Worm (Caenorhabditis elegans): Measurements from ENCODE around the gene utx-1.
A peak's percentile ranks its signal among the peaks of the same experiment; 100 is the strongest.

utx-1 gene

DNA sequence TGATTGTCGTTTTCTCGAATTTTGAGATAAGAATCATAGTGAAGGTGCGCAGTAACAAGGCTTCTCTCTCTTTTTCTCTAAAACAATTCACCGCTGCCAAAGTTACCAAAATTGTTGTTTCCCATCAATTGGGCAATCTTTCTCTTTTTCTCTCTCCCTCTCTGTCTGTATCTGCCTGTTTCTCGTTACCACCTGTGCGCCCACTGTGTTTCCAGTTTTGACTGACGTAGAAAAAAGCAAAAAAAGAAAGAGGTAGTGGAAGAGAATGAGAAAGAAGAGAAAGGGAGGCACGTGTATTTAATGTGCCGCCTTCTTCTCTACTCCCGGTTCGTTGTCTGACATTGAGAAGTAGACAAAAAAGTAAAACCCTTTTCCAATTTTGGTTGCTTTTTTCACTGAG is 6.8 kb upstream of the utx-1 start (continued):
- TF ChIP-seq mdl-1 (tag; optimal IDR thresholded peaks at IDR 0.05) (peak; percentile 54 to 95), sdz-12 (GFP tag; optimal IDR thresholded peaks at IDR 0.05) (no peak), mxl-3 (GFP tag; optimal IDR thresholded peaks at IDR 0.05) (peak; percentile 97), unc-62 (GFP tag; optimal IDR thresholded peaks at IDR 0.05 in 1 of 2) (no peak), unc-62 (tag; optimal IDR thresholded peaks at IDR 0.05) (no peak), duxl-1 (tag; optimal IDR thresholded peaks at IDR 0.05; ENCODE audit: poor library complexity) (no peak), hmg-1.1 (GFP tag; IDR thresholded peaks at IDR 0.05) (peak; percentile 47; the same call in 1 of the 2 replicates), nhr-6 (tag; optimal IDR thresholded peaks at IDR 0.05) (peak; percentile 78)

DNA sequence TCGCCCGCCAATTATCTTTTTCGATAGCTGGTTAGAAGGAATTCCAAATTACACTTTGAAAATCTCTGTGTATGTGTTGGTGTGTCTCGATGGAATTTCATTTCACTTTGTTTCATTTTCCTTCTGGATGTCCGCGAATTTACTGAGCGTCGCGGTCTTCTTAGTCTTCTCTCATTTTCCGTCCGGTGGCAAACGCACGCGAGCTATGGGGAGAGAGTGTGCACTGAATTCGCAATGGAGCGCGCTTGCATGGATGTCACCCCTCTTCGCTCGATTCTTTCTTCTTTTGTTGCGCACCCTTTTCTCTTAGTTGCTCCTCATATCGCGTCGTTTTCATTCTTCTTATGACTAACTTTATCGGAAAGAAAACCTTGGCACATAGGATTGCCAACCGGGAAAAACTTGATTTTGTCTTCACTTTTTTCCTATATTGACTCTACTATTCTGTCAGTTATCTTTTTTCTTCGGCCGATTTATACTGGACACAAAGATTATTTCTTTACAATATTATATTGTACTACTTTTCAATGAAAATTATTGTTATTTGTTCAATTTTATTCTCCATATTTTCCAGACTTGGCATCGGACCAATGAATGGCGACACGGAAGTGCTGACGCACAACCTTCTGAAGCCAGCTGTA is 5.1 kb upstream of the utx-1 start, which contains the start of gene dhhc-14:
TSS of gene dhhc-14 (plus strand) at position 591 of the 641 bp plus-strand sequence.
- TF ChIP-seq ces-1 (GFP tag; optimal IDR thresholded peaks at IDR 0.05) (peak; percentile 12), nhr-48 (tag; optimal IDR thresholded peaks at IDR 0.05) (no peak), F10B5.3 (tag; optimal IDR thresholded peaks at IDR 0.05) (no peak), F49E8.2 (tag; optimal IDR thresholded peaks at IDR 0.05; ENCODE audit: borderline replicate concordance) (no peak), unc-39 (tag; optimal IDR thresholded peaks at IDR 0.05) (no peak), dve-1 (tag; optimal IDR thresholded peaks at IDR 0.05; ENCODE audit: insufficient read depth) (peak; percentile 41), F37D6.2 (tag; optimal IDR thresholded peaks at IDR 0.05) (peak; percentile 5), hlh-30 (tag; optimal IDR thresholded peaks at IDR 0.05; ENCODE audit: insufficient read depth) (peak; percentile 58), egl-43 (GFP tag; IDR thresholded peaks at IDR 0.05) (no peak), nhr-6 (tag; optimal IDR thresholded peaks at IDR 0.05) (peak; percentile 53), ceh-44 (GFP tag; IDR thresholded peaks at IDR 0.05) (no peak), lim-7 (GFP tag; IDR thresholded peaks at IDR 0.05) (no peak), D1046.2 (GFP tag; IDR thresholded peaks at IDR 0.05) (no peak), hmg-1.1 (GFP tag; IDR thresholded peaks at IDR 0.05) (peak; percentile 63), egl-27 (tag; optimal IDR thresholded peaks at IDR 0.05) (no peak), gei-8 (GFP tag; optimal IDR thresholded peaks at IDR 0.05) (no peak), fkh-10 (GFP tag; optimal IDR thresholded peaks at IDR 0.05) (peak; percentile 1), nhr-76 (tag; optimal IDR thresholded peaks at IDR 0.05) (no peak), set-16 (GFP tag; IDR thresholded peaks at IDR 0.05) (peak; percentile 22; the same call in 1 of the 2 replicates), aha-1 (tag) (peak; percentile 98), zfp-3 (GFP tag; conservative IDR thresholded peaks at IDR 0.05) (no peak), hif-1 (tag; optimal IDR thresholded peaks at IDR 0.05) (peak in 1 of 2 experiments; percentile 76), daf-12 (tag; optimal IDR thresholded peaks at IDR 0.05) (no peak), madf-9 (GFP tag; conservative IDR thresholded peaks at IDR 0.05) (peak; percentile 46; the same call in 1 of the 2 replicates), lin-38 (GFP tag; IDR thresholded peaks at IDR 0.05) (peak; percentile 89), spr-1 (tag; optimal IDR thresholded peaks at IDR 0.05) (no peak), duxl-1 (tag; optimal IDR thresholded peaks at IDR 0.05; ENCODE audit: poor library complexity) (no peak), mxl-2 (GFP tag; conservative IDR thresholded peaks at IDR 0.05) (no peak), hlh-11 (tag; optimal IDR thresholded peaks at IDR 0.05) (peak; percentile 37), sdz-12 (GFP tag; optimal IDR thresholded peaks at IDR 0.05) (no peak), dmd-6 (GFP tag; IDR thresholded peaks at IDR 0.05) (no peak), F26F4.8 (GFP tag; conservative IDR thresholded peaks at IDR 0.05) (no peak), daf-16 (GFP tag; optimal IDR thresholded peaks at IDR 0.05) (no peak), daf-16 (tag; optimal IDR thresholded peaks at IDR 0.05) (no peak), mes-2 (tag; optimal IDR thresholded peaks at IDR 0.05; ENCODE audit: poor library complexity, severe bottlenecking) (peak; percentile 58), pqm-1 (tag; optimal IDR thresholded peaks at IDR 0.05) (no peak), unc-62 (GFP tag; optimal IDR thresholded peaks at IDR 0.05 in 1 of 2) (peak in 1 of 2 experiments; percentile 24), unc-62 (tag; optimal IDR thresholded peaks at IDR 0.05) (no peak), fos-1 (tag; optimal IDR thresholded peaks at IDR 0.05) (no peak), dpl-1 (GFP tag; optimal IDR thresholded peaks at IDR 0.05) (no peak), unc-130 (GFP tag; optimal IDR thresholded peaks at IDR 0.05) (no peak), rbr-2 (tag; optimal IDR thresholded peaks at IDR 0.05) (peak; percentile 57), mep-1 (tag; optimal IDR thresholded peaks at IDR 0.05) (peak; percentile 62), nhr-28 (tag; optimal IDR thresholded peaks at IDR 0.05) (peak; percentile 18), mdl-1 (tag; optimal IDR thresholded peaks at IDR 0.05) (peak; percentile 35 to 80), ZK546.5 (tag; optimal IDR thresholded peaks at IDR 0.05) (no peak)

Measured in whole organism, L4 larva.